Fruit fly (Drosophila melanogaster) whole organism, embryonic: ENCODE results near the gene Pgant7.

Experiments
- Awh ChIP-seq: fragments of 200-800 bp; sonication (Bioruptor generic); IDR thresholded peaks from 2 replicates; pipeline ENCODE4, ENCODE4 v1.3.6; 2022; ENCODE audit warnings: missing biosample characterization, missing genetic modification characterization
- Bgb ChIP-seq: fragments of 200-800 bp; sonication (Bioruptor generic); IDR thresholded peaks from 2 replicates; pipeline ENCODE4 v1.3.6; 2022; ENCODE audit warnings: missing biosample characterization, missing genetic modification characterization; ENCODE audit not compliant: partially characterized antibody
- BtbVII ChIP-seq: fragments of 200-800 bp; sonication (Bioruptor generic); optimal IDR thresholded peaks from 3 replicates; lab custom pipeline; 2017; ENCODE audit warnings: missing biosample characterization, mild to moderate bottlenecking, missing genetic modification characterization
- CG11093 ChIP-seq: fragments of 200-800 bp; sonication (Bioruptor generic); IDR thresholded peaks from 3 replicates; pipeline ENCODE4 v1.3.6; 2022; ENCODE audit warnings: missing biosample characterization, missing genetic modification characterization
- CG12104 ChIP-seq: fragments of 200-800 bp; sonication (Bioruptor generic); optimal IDR thresholded peaks from 3 replicates; lab custom pipeline; 2016; ENCODE audit warnings: missing biosample characterization, missing genetic modification characterization
- CG12659 ChIP-seq: fragments of 200-800 bp; sonication (Bioruptor generic); optimal IDR thresholded peaks from 3 replicates; lab custom pipeline; 2017; ENCODE audit warnings: mild to moderate bottlenecking, missing biosample characterization, missing genetic modification reagents, missing genetic modification characterization
- CG12744 ChIP-seq: fragments of 200-800 bp; sonication (Bioruptor generic); optimal IDR thresholded peaks from 2 replicates; lab custom pipeline; 2016; ENCODE audit warnings: missing biosample characterization, missing genetic modification characterization
- CG12769 ChIP-seq: fragments of 200-800 bp; sonication (Bioruptor generic); optimal IDR thresholded peaks from 2 replicates; lab custom pipeline; 2019; ENCODE audit warnings: missing biosample characterization, mild to moderate bottlenecking, missing genetic modification characterization, moderate library complexity
- CG13296 ChIP-seq: fragments of 200-800 bp; sonication (Bioruptor generic); optimal IDR thresholded peaks from 3 replicates; lab custom pipeline; 2018; ENCODE audit warnings: missing biosample characterization, mild to moderate bottlenecking, missing genetic modification characterization
- CG1529 ChIP-seq: fragments of 200-800 bp; sonication (Bioruptor generic); optimal IDR thresholded peaks from 3 replicates; lab custom pipeline; 2018; ENCODE audit warnings: missing biosample characterization, missing genetic modification characterization
- CG1602 ChIP-seq: fragments of 200-800 bp; sonication (Bioruptor generic); optimal IDR thresholded peaks from 3 replicates; lab custom pipeline; 2016; ENCODE audit warnings: missing biosample characterization, missing genetic modification characterization
- CG1647 ChIP-seq: fragments of 200-800 bp; sonication (Bioruptor generic); optimal IDR thresholded peaks from 3 replicates; lab custom pipeline; 2016; ENCODE audit warnings: missing biosample characterization, missing genetic modification characterization
- CG16815 ChIP-seq: fragments of 200-800 bp; sonication (Bioruptor generic); optimal IDR thresholded peaks from 3 replicates; lab custom pipeline; 2017; ENCODE audit warnings: missing biosample characterization, mild to moderate bottlenecking, missing genetic modification characterization
- CG17186 ChIP-seq: fragments of 200-800 bp; sonication (Bioruptor generic); optimal IDR thresholded peaks from 3 replicates; lab custom pipeline; 2017; ENCODE audit warnings: missing biosample characterization, missing genetic modification reagents, missing genetic modification characterization
- CG2875 ChIP-seq: fragments of 200-800 bp; sonication (Bioruptor generic); optimal IDR thresholded peaks from 2 replicates; lab custom pipeline; 2017; ENCODE audit warnings: missing biosample characterization, mild to moderate bottlenecking, missing genetic modification characterization, missing genetic modification reagents
- CG32767 ChIP-seq: fragments of 200-800 bp; sonication (Bioruptor generic); IDR thresholded peaks from 2 replicates; pipeline ENCODE4 v1.3.6; 2022; ENCODE audit warnings: missing biosample characterization, missing genetic modification characterization
- CG33557 ChIP-seq: fragments of 200-800 bp; sonication (Bioruptor generic); optimal IDR thresholded peaks from 2 replicates; lab custom pipeline; 2019; ENCODE audit warnings: missing biosample characterization, mild to moderate bottlenecking, missing genetic modification characterization, moderate library complexity
- CG4424 ChIP-seq: fragments of 200-800 bp; sonication (Bioruptor generic); optimal IDR thresholded peaks from 3 replicates; lab custom pipeline; 2016; ENCODE audit warnings: missing biosample characterization, missing genetic modification characterization
- CG6175 ChIP-seq: fragments of 200-800 bp; sonication (Bioruptor generic); IDR thresholded peaks from 3 replicates; pipeline ENCODE4 v1.3.6; 2022; ENCODE audit warnings: missing biosample characterization, missing genetic modification characterization
- CG6683 ChIP-seq: fragments of 200-800 bp; sonication (Bioruptor generic); optimal IDR thresholded peaks from 2 replicates; lab custom pipeline; 2017; ENCODE audit warnings: missing biosample characterization, mild to moderate bottlenecking, missing genetic modification characterization, missing genetic modification reagents
- CG8388 ChIP-seq: fragments of 200-800 bp; sonication (Bioruptor generic); optimal IDR thresholded peaks from 2 replicates; lab custom pipeline; 2019; ENCODE audit warnings: missing biosample characterization, mild to moderate bottlenecking, missing genetic modification characterization, moderate library complexity
- Camta ChIP-seq: fragments of 200-800 bp; sonication (Bioruptor generic); optimal IDR thresholded peaks from 2 replicates; lab custom pipeline; 2016; ENCODE audit warnings: missing biosample characterization, missing genetic modification characterization
- Chrac-16 ChIP-seq: fragments of 200-800 bp; sonication (Bioruptor generic); optimal IDR thresholded peaks from 3 replicates; lab custom pipeline; 2016; ENCODE audit warnings: missing biosample characterization, missing genetic modification characterization
- CkIIα-i1 ChIP-seq: fragments of 200-800 bp; sonication (Bioruptor generic); IDR thresholded peaks from 2 replicates; pipeline ENCODE4 v1.3.6; 2022; ENCODE audit warnings: missing biosample characterization, missing genetic modification characterization
- CoRest ChIP-seq: fragments of 200-800 bp; sonication (Bioruptor generic); optimal IDR thresholded peaks from 3 replicates; lab custom pipeline; 2018; ENCODE audit warnings: missing biosample characterization, mild to moderate bottlenecking, missing genetic modification characterization, moderate library complexity
- Dll ChIP-seq: fragments of 200-800 bp; sonication (Bioruptor generic); IDR thresholded peaks from 4 replicates; pipeline ENCODE4 v1.3.6; 2022; ENCODE audit warnings: missing biosample characterization, missing genetic modification characterization; ENCODE audit not compliant: partially characterized antibody
- ERR ChIP-seq: fragments of 200-800 bp; sonication (Bioruptor generic); optimal IDR thresholded peaks from 2 replicates; lab custom pipeline; 2016; ENCODE audit warnings: missing biosample characterization, missing genetic modification characterization
- Eip74EF ChIP-seq, 2 experiments: fragments of 200-800 bp in 1 of 2; fragments of >200 bp in 1 of 2; sonication (Bioruptor generic) in 1 of 2; optimal IDR thresholded peaks; 2 replicates each; lab custom pipeline; 2017 to 2019; ENCODE audit warnings: missing biosample characterization in 2 of 2, missing genetic modification characterization in 2 of 2, mild to moderate bottlenecking in 1 of 2, moderate library complexity in 1 of 2
- HHEX ChIP-seq: fragments of 200-800 bp; sonication (Bioruptor generic); optimal IDR thresholded peaks from 3 replicates; lab custom pipeline; 2017; ENCODE audit warnings: missing biosample characterization, mild to moderate bottlenecking, missing genetic modification characterization, missing genetic modification reagents
- Hr3 ChIP-seq: fragments of 200-800 bp; sonication (Bioruptor generic); optimal IDR thresholded peaks from 3 replicates; lab custom pipeline; 2016; ENCODE audit warnings: missing biosample characterization, missing genetic modification characterization
- Hr51 ChIP-seq, 2 experiments: fragments of 200-800 bp; sonication (Bioruptor generic); optimal IDR thresholded peaks; 2 replicates in 1 of 2; 3 replicates in 1 of 2; lab custom pipeline; 2016 to 2018; ENCODE audit warnings: missing biosample characterization in 2 of 2, missing genetic modification characterization in 2 of 2, mild to moderate bottlenecking in 1 of 2, moderate library complexity in 1 of 2
- Hr78 ChIP-seq, 2 experiments: fragments of 200-800 bp in 1 of 2; fragments of >200 bp in 1 of 2; sonication (Bioruptor generic) in 1 of 2; optimal IDR thresholded peaks; 2 replicates each; lab custom pipeline; 2017 to 2019; ENCODE audit warnings: missing biosample characterization in 2 of 2, missing genetic modification characterization in 2 of 2, mild to moderate bottlenecking in 1 of 2, moderate library complexity in 1 of 2
- Jarid2 ChIP-seq: fragments of 200-800 bp; sonication (Bioruptor generic); optimal IDR thresholded peaks from 3 replicates; lab custom pipeline; 2017; ENCODE audit warnings: mild to moderate bottlenecking, missing biosample characterization, missing genetic modification reagents, missing genetic modification characterization
- Med ChIP-seq: fragments of 200-800 bp; sonication (Bioruptor generic); peaks from one replicate; lab custom pipeline; 2016; ENCODE audit warnings: missing biosample characterization, missing genetic modification characterization, mild to moderate bottlenecking, inconsistent platforms, moderate library complexity
- Meics ChIP-seq: fragments of 200-800 bp; sonication (Bioruptor generic); optimal IDR thresholded peaks from 2 replicates; lab custom pipeline; 2017; ENCODE audit warnings: missing biosample characterization, mild to moderate bottlenecking, missing genetic modification characterization
- Oli ChIP-seq: fragments of 200-800 bp; sonication (Bioruptor generic); optimal IDR thresholded peaks from 2 replicates; lab custom pipeline; 2018; ENCODE audit warnings: missing biosample characterization, mild to moderate bottlenecking, missing genetic modification characterization, moderate library complexity
- Pdp1 ChIP-seq, 2 experiments: fragments of 200-800 bp; sonication (Bioruptor generic); optimal IDR thresholded peaks; 3 replicates each; lab custom pipeline; 2016; ENCODE audit warnings: missing biosample characterization in 2 of 2, missing genetic modification characterization in 2 of 2, mild to moderate bottlenecking in 1 of 2, moderate library complexity in 1 of 2
- Ptx1 ChIP-seq: fragments of 200-800 bp; sonication (Bioruptor generic); IDR thresholded peaks from 2 replicates; pipeline ENCODE4 v1.3.6; 2022; ENCODE audit warnings: missing biosample characterization, missing genetic modification characterization
- Side ChIP-seq: fragments of 200-800 bp; sonication (Bioruptor generic); optimal IDR thresholded peaks from 2 replicates; lab custom pipeline; 2016; ENCODE audit warnings: missing biosample characterization, missing genetic modification characterization
- bcd ChIP-seq: fragments of 200-800 bp; sonication (Bioruptor generic); optimal IDR thresholded peaks from 2 replicates; lab custom pipeline; 2017; ENCODE audit warnings: missing biosample characterization, mild to moderate bottlenecking, missing genetic modification characterization
- esg ChIP-seq: fragments of 200-800 bp; sonication (Bioruptor generic); conservative IDR thresholded peaks from 2 replicates; pipeline ENCODE4 v1.3.6; 2022; ENCODE audit warnings: missing biosample characterization, missing genetic modification characterization
- hb ChIP-seq: fragments of 200-800 bp; sonication (Bioruptor generic); IDR thresholded peaks from 3 replicates; pipeline ENCODE4 v1.3.6; 2022; ENCODE audit warnings: missing biosample characterization, missing genetic modification characterization; ENCODE audit not compliant: partially characterized antibody
- lab ChIP-seq: fragments of 200-800 bp; sonication (Bioruptor generic); optimal IDR thresholded peaks from 3 replicates; lab custom pipeline; 2017; ENCODE audit warnings: missing biosample characterization, missing genetic modification characterization, mild to moderate bottlenecking, moderate library complexity, missing genetic modification reagents
- lbe ChIP-seq: fragments of 200-800 bp; sonication (Bioruptor generic); optimal IDR thresholded peaks from 2 replicates; lab custom pipeline; 2016; ENCODE audit warnings: missing biosample characterization, mild to moderate bottlenecking, missing genetic modification characterization
- nom ChIP-seq: fragments of 200-800 bp; sonication (Bioruptor generic); optimal IDR thresholded peaks from 2 replicates; lab custom pipeline; 2017; ENCODE audit warnings: missing biosample characterization, missing genetic modification characterization, mild to moderate bottlenecking, moderate library complexity, missing genetic modification reagents
- sisA ChIP-seq: fragments of 200-800 bp; sonication (Bioruptor generic); IDR thresholded peaks from 2 replicates; pipeline ENCODE4 v1.3.6; 2022; ENCODE audit warnings: missing biosample characterization, missing genetic modification characterization
- unpg ChIP-seq: fragments of 200-800 bp; sonication (Bioruptor generic); optimal IDR thresholded peaks from 3 replicates; lab custom pipeline; 2018; ENCODE audit warnings: missing biosample characterization, mild to moderate bottlenecking, missing genetic modification characterization, moderate library complexity

Gene Pgant7

DNA sequence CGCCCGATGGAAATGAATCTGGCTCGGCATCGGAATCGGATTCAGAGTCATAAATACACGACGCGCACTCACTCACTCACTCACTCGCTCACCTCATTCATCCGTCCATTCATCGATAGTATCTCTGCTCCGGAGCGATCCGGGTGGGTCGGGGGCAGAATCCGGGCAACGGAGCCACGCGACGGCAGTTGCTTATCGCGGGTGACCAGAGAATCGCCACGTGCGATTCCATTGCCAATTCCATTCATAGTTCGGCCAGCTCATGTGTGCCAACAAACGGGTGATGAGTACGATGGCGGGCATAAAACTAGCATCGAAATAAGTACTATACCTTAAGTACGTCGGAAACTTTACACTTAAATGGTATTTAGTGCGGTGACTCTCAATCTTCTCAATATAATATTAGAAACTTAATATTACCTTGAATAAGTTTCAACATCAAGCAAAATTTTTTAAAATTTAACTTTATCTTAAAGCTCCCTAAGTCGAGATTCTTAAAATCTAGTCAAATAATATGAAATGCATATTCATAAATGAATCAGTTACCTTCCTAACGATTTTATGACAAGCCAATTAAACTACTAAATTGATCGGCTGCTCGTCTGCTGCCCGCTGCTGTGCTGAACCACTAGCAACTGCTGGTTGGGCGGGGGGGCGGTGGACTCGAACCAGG, 24.9 kb upstream of the Pgant7 start (continued):
- TF ChIP-seq CG4424 (GFP tag; lab: Kevin White, UChicago) = peak; percentile 66
- TF ChIP-seq unpg (GFP tag; lab: Kevin White, UChicago) = peak; percentile 21
- peak; percentile 12 for TF ChIP-seq BtbVII
- TF ChIP-seq Meics (GFP tag; lab: Kevin White, UChicago) = peak; percentile 57
- 0 out of 2 replicates have a peak, but pooled peaks have one; percentile 11 for TF ChIP-seq CG32767 (GFP tag; lab: Robert Waterston, UW)
- no peak for TF ChIP-seq CG2875 (GFP tag; lab: Kevin White, UChicago)
- TF ChIP-seq CG1529 (GFP tag; lab: Kevin White, UChicago) = no peak
- no peak for TF ChIP-seq CG1602 (GFP tag; lab: Kevin White, UChicago)
- peak; percentile 7; the same call in 1 of the 2 replicates for TF ChIP-seq esg (GFP tag; lab: Robert Waterston, UW)
- TF ChIP-seq Pdp1 (GFP tag; optimal IDR thresholded peaks at IDR 0.05; lab: Kevin White, UChicago) = no peak
- peak; percentile 48 for TF ChIP-seq CG8388
- peak; percentile 43 for TF ChIP-seq CoRest (tag; lab: Kevin White, UChicago)
- peak; percentile 45 for TF ChIP-seq CG33557 (GFP tag; lab: Kevin White, UChicago)
- TF ChIP-seq Oli (tag; lab: Kevin White, UChicago) = peak; percentile 56
- peak; percentile 18 for TF ChIP-seq CG16815 (GFP tag; lab: Kevin White, UChicago)
- TF ChIP-seq Side (GFP tag; lab: Kevin White, UChicago) = no peak
- TF ChIP-seq Eip74EF (GFP tag; optimal IDR thresholded peaks at IDR 0.05; lab: Kevin White, UChicago) = peak in 1 of 2 experiments; percentile 5
- TF ChIP-seq sisA = peak; percentile 21; the same call in 1 of the 2 replicates
- TF ChIP-seq CG1647 (GFP tag; lab: Kevin White, UChicago) = no peak
- peak; percentile 45 for TF ChIP-seq lab (GFP tag; lab: Kevin White, UChicago)
- peak; percentile 19 for TF ChIP-seq CG6683 (GFP tag; lab: Kevin White, UChicago)
- peak in 1 of 2 experiments; percentile 21 for TF ChIP-seq Hr78 (GFP tag; optimal IDR thresholded peaks at IDR 0.05; lab: Kevin White, UChicago)
- TF ChIP-seq Hr3 (GFP tag; lab: Kevin White, UChicago) = no peak
- peak; percentile 35 for TF ChIP-seq CG12104 (GFP tag; lab: Kevin White, UChicago)
- TF ChIP-seq nom (GFP tag; lab: Kevin White, UChicago) = no peak
- peak; percentile 23 for TF ChIP-seq Jarid2 (GFP tag; lab: Kevin White, UChicago)
- TF ChIP-seq CG11093 (GFP tag; lab: Robert Waterston, UW) = 0 out of 3 replicates have a peak, but pooled peaks have one; percentile 34
- no peak for TF ChIP-seq CG6175 (GFP tag; lab: Robert Waterston, UW)
- peak; percentile 22 for TF ChIP-seq CG12659 (GFP tag; lab: Kevin White, UChicago)
- TF ChIP-seq HHEX (GFP tag; lab: Kevin White, UChicago) = peak; percentile 29
- TF ChIP-seq CG17186 (GFP tag; lab: Kevin White, UChicago) = no peak
- peak; percentile 16 for TF ChIP-seq Chrac-16
- peak; percentile 32 for TF ChIP-seq CG13296 (GFP tag; lab: Kevin White, UChicago)
- no peak for TF ChIP-seq Camta
- TF ChIP-seq Hr51 (GFP tag; optimal IDR thresholded peaks at IDR 0.05; lab: Kevin White, UChicago) = peak in 1 of 2 experiments; percentile 32
- peak; percentile 46 for TF ChIP-seq Med (GFP tag; lab: Kevin White, UChicago)
- no peak for TF ChIP-seq CkIIα-i1 (GFP tag; lab: Robert Waterston, UW)
- no peak for TF ChIP-seq Dll (GFP tag; lab: Robert Waterston, UW)
- TF ChIP-seq Bgb (GFP tag; lab: Robert Waterston, UW) = no peak
- no peak for TF ChIP-seq Awh (GFP tag; lab: Robert Waterston, UW)
- no peak for TF ChIP-seq hb (GFP tag; lab: Robert Waterston, UW)
- no peak for TF ChIP-seq ERR
- TF ChIP-seq lbe = no peak
- TF ChIP-seq Ptx1 (GFP tag; lab: Robert Waterston, UW) = 0 out of 2 replicates have a peak, but pooled peaks have one; percentile 19
- TF ChIP-seq CG12744 (GFP tag; lab: Kevin White, UChicago) = no peak
- TF ChIP-seq CG12769 (tag; lab: Kevin White, UChicago) = no peak
- TF ChIP-seq bcd (GFP tag; lab: Kevin White, UChicago) = peak; percentile 51
